Fruit fly (Drosophila melanogaster) whole organism, embryonic: ENCODE data around the gene Sas-6.

Experiments used
- CG10654 ChIP-seq: fragments of 200-800 bp; sonication (Bioruptor generic); optimal IDR thresholded peaks from 2 replicates; lab custom pipeline; 2016; ENCODE audit warnings: missing biosample characterization, missing genetic modification characterization
- CG11247 ChIP-seq: fragments of 200-800 bp; sonication (Bioruptor generic); IDR thresholded peaks from 2 replicates; pipeline ENCODE4 v1.3.6; 2022; ENCODE audit warnings: missing biosample characterization, missing genetic modification characterization
- CG11696 ChIP-seq: fragments of 200-800 bp; sonication (Bioruptor generic); IDR thresholded peaks from 2 replicates; pipeline ENCODE4 v1.3.6; 2022; ENCODE audit warnings: missing biosample characterization, missing genetic modification characterization
- CG13287 ChIP-seq: fragments of 200-800 bp; sonication (Bioruptor generic); IDR thresholded peaks from 2 replicates; pipeline ENCODE4 v1.3.6; 2022; ENCODE audit warnings: missing biosample characterization, missing genetic modification characterization; ENCODE audit not compliant: partially characterized antibody
- CG13894 ChIP-seq: fragments of 200-800 bp; sonication (Bioruptor generic); optimal IDR thresholded peaks from 3 replicates; lab custom pipeline; 2018; ENCODE audit warnings: missing biosample characterization, mild to moderate bottlenecking, missing genetic modification characterization, moderate library complexity
- CG14860 ChIP-seq: fragments of 200-800 bp; sonication (Bioruptor generic); IDR thresholded peaks from 3 replicates; pipeline ENCODE4 v1.3.6; 2022; ENCODE audit warnings: missing biosample characterization, missing genetic modification characterization; ENCODE audit not compliant: partially characterized antibody
- CG15269 ChIP-seq: fragments of 200-800 bp; sonication (Bioruptor generic); optimal IDR thresholded peaks from 2 replicates; lab custom pipeline; 2018; ENCODE audit warnings: missing biosample characterization, mild to moderate bottlenecking, missing genetic modification characterization, moderate library complexity
- CG15479 ChIP-seq: fragments of 200-800 bp; sonication (Bioruptor generic); optimal IDR thresholded peaks from 3 replicates; lab custom pipeline; 2019; ENCODE audit warnings: missing biosample characterization, mild to moderate bottlenecking, missing genetic modification characterization, moderate library complexity
- CG15514 ChIP-seq: fragments of 200-800 bp; sonication (Bioruptor generic); optimal IDR thresholded peaks from 3 replicates; lab custom pipeline; 2017; ENCODE audit warnings: missing biosample characterization, missing genetic modification characterization, mild to moderate bottlenecking, moderate library complexity, missing genetic modification reagents
- CG16863 ChIP-seq: fragments of 200-800 bp; sonication (Bioruptor generic); optimal IDR thresholded peaks from 3 replicates; lab custom pipeline; 2016; ENCODE audit warnings: missing biosample characterization, missing genetic modification characterization
- CG17568 ChIP-seq: fragments of 200-800 bp; sonication (Bioruptor generic); optimal IDR thresholded peaks from 2 replicates; lab custom pipeline; 2018; ENCODE audit warnings: missing biosample characterization, mild to moderate bottlenecking, missing genetic modification characterization, moderate library complexity
- CG18599 ChIP-seq: fragments of 200-800 bp; sonication (Bioruptor generic); optimal IDR thresholded peaks from 3 replicates; lab custom pipeline; 2017; ENCODE audit warnings: missing biosample characterization, missing genetic modification characterization, mild to moderate bottlenecking, moderate library complexity, missing genetic modification reagents
- CG2116 ChIP-seq: fragments of 200-800 bp; sonication (Bioruptor generic); optimal IDR thresholded peaks from 3 replicates; lab custom pipeline; 2018; ENCODE audit warnings: missing biosample characterization, mild to moderate bottlenecking, missing genetic modification characterization
- CG2120 ChIP-seq: fragments of 200-800 bp; sonication (Bioruptor generic); optimal IDR thresholded peaks from 3 replicates; lab custom pipeline; 2016; ENCODE audit warnings: missing biosample characterization, missing genetic modification characterization
- CG2199 ChIP-seq: fragments of 200-800 bp; sonication (Bioruptor generic); IDR thresholded peaks from 3 replicates; pipeline ENCODE4 v1.3.6; 2022; ENCODE audit warnings: missing biosample characterization, missing genetic modification characterization
- CG30020 ChIP-seq: fragments of 200-800 bp; optimal IDR thresholded peaks from 2 replicates; lab custom pipeline; 2019; ENCODE audit warnings: missing biosample characterization, mild to moderate bottlenecking, missing genetic modification characterization, moderate library complexity
- CG30403 ChIP-seq: fragments of 200-800 bp; sonication (Bioruptor generic); optimal IDR thresholded peaks from 3 replicates; lab custom pipeline; 2016; ENCODE audit warnings: missing biosample characterization, missing genetic modification characterization
- CG3281 ChIP-seq: fragments of 200-800 bp; sonication (Bioruptor generic); optimal IDR thresholded peaks from 3 replicates; lab custom pipeline; 2017; ENCODE audit warnings: missing biosample characterization, mild to moderate bottlenecking, missing genetic modification characterization
- CG33213 ChIP-seq: fragments of 200-800 bp; sonication (Bioruptor generic); optimal IDR thresholded peaks from 3 replicates; lab custom pipeline; 2016; ENCODE audit warnings: missing biosample characterization, missing genetic modification characterization
- CG42726 ChIP-seq: fragments of 200-800 bp; sonication (Bioruptor generic); IDR thresholded peaks from 2 replicates; pipeline ENCODE4 v1.3.6; 2022; ENCODE audit warnings: missing biosample characterization, missing genetic modification characterization; ENCODE audit not compliant: partially characterized antibody
- CG43689 ChIP-seq: fragments of 200-800 bp; sonication (Bioruptor generic); IDR thresholded peaks from 2 replicates; pipeline ENCODE4 v1.3.6; 2022; ENCODE audit warnings: missing biosample characterization, missing genetic modification characterization
- CG4424 ChIP-seq: fragments of 200-800 bp; sonication (Bioruptor generic); optimal IDR thresholded peaks from 3 replicates; lab custom pipeline; 2016; ENCODE audit warnings: missing biosample characterization, missing genetic modification characterization
- CG4617 ChIP-seq: fragments of 200-800 bp; sonication (Bioruptor generic); optimal IDR thresholded peaks from 3 replicates; lab custom pipeline; 2016; ENCODE audit warnings: missing biosample characterization, missing genetic modification characterization, borderline replicate concordance
- CG6175 ChIP-seq: fragments of 200-800 bp; sonication (Bioruptor generic); IDR thresholded peaks from 3 replicates; pipeline ENCODE4 v1.3.6; 2022; ENCODE audit warnings: missing biosample characterization, missing genetic modification characterization
- CG6683 ChIP-seq: fragments of 200-800 bp; sonication (Bioruptor generic); optimal IDR thresholded peaks from 2 replicates; lab custom pipeline; 2017; ENCODE audit warnings: missing biosample characterization, mild to moderate bottlenecking, missing genetic modification characterization, missing genetic modification reagents
- CG6854 ChIP-seq: fragments of 200-800 bp; sonication (Bioruptor generic); optimal IDR thresholded peaks from 3 replicates; lab custom pipeline; 2017; ENCODE audit warnings: missing biosample characterization, mild to moderate bottlenecking, missing genetic modification characterization
- CG7987 ChIP-seq: fragments of 200-800 bp; sonication (Bioruptor generic); optimal IDR thresholded peaks from 2 replicates; lab custom pipeline; 2018; ENCODE audit warnings: missing biosample characterization, mild to moderate bottlenecking, missing genetic modification characterization, moderate library complexity
- Dad ChIP-seq: fragments of 200-800 bp; sonication (Bioruptor generic); optimal IDR thresholded peaks from 3 replicates; lab custom pipeline; 2016; ENCODE audit warnings: missing biosample characterization, missing genetic modification characterization
- Elba2 ChIP-seq: fragments of 200-800 bp; sonication (Bioruptor generic); optimal IDR thresholded peaks from 3 replicates; lab custom pipeline; 2016; ENCODE audit warnings: missing biosample characterization, missing genetic modification characterization
- MESR4 ChIP-seq: fragments of 200-800 bp; sonication (Bioruptor generic); optimal IDR thresholded peaks from 2 replicates; lab custom pipeline; 2018; ENCODE audit warnings: missing biosample characterization, mild to moderate bottlenecking, missing genetic modification characterization, moderate library complexity
- NFAT ChIP-seq: fragments of 200-800 bp; sonication (Bioruptor generic); IDR thresholded peaks from 2 replicates; pipeline ENCODE4 v1.3.6; 2022; ENCODE audit warnings: missing biosample characterization, missing genetic modification characterization
- NK7.1 ChIP-seq: fragments of 200-800 bp; sonication (Bioruptor generic); optimal IDR thresholded peaks from 3 replicates; lab custom pipeline; 2016; ENCODE audit warnings: missing biosample characterization, missing genetic modification characterization
- Sin3A ChIP-seq: fragments of >200 bp; optimal IDR thresholded peaks from 2 replicates; lab custom pipeline; 2018
- Sry-β ChIP-seq: fragments of 200-800 bp; sonication (Bioruptor generic); optimal IDR thresholded peaks from 2 replicates; lab custom pipeline; 2018; ENCODE audit warnings: missing biosample characterization, mild to moderate bottlenecking, missing genetic modification characterization, moderate library complexity
- Sry-δ ChIP-seq: fragments of 200-800 bp; sonication (Bioruptor generic); optimal IDR thresholded peaks from 2 replicates; lab custom pipeline; 2016; ENCODE audit warnings: missing biosample characterization, missing genetic modification characterization
- YL-1 ChIP-seq: fragments of 200-800 bp; sonication (Bioruptor generic); optimal IDR thresholded peaks from 3 replicates; lab custom pipeline; 2017; ENCODE audit warnings: missing biosample characterization, mild to moderate bottlenecking, missing genetic modification characterization
- cas ChIP-seq: fragments of 200-800 bp; sonication (Bioruptor generic); IDR thresholded peaks from 2 replicates; pipeline ENCODE4 v1.3.6; 2022; ENCODE audit warnings: missing biosample characterization, missing genetic modification characterization
- cato ChIP-seq: fragments of 200-800 bp; sonication (Bioruptor generic); optimal IDR thresholded peaks from 2 replicates; lab custom pipeline; 2016; ENCODE audit warnings: missing biosample characterization, missing genetic modification characterization, borderline replicate concordance
- crc ChIP-seq: fragments of 200-800 bp; sonication (Bioruptor generic); optimal IDR thresholded peaks from 2 replicates; lab custom pipeline; 2016; ENCODE audit warnings: missing biosample characterization, missing genetic modification characterization
- gfzf ChIP-seq: fragments of 200-800 bp; sonication (Bioruptor generic); optimal IDR thresholded peaks from 2 replicates; lab custom pipeline; 2016; ENCODE audit warnings: missing biosample characterization, mild to moderate bottlenecking, missing genetic modification characterization, moderate library complexity
- jumu ChIP-seq: fragments of 200-800 bp; sonication (Bioruptor generic); optimal IDR thresholded peaks from 3 replicates; lab custom pipeline; 2016; ENCODE audit warnings: missing biosample characterization, missing genetic modification characterization
- luna ChIP-seq: fragments of 200-800 bp; sonication (Bioruptor generic); optimal IDR thresholded peaks from 2 replicates; lab custom pipeline; 2016; ENCODE audit warnings: missing biosample characterization, missing genetic modification characterization
- mirr ChIP-seq: fragments of 200-800 bp; sonication (Bioruptor generic); optimal IDR thresholded peaks from 3 replicates; lab custom pipeline; 2018; ENCODE audit warnings: missing biosample characterization, mild to moderate bottlenecking, missing genetic modification characterization
- nmo ChIP-seq: fragments of 200-800 bp; sonication (Bioruptor generic); optimal IDR thresholded peaks from 2 replicates; lab custom pipeline; 2018; ENCODE audit warnings: missing biosample characterization, mild to moderate bottlenecking, missing genetic modification characterization, moderate library complexity
- prd ChIP-seq, 3 experiments: fragments of >200 bp in 2 of 3; fragments of 200-800 bp in 1 of 3; sonication (Bioruptor generic) in 1 of 3; optimal IDR thresholded peaks in 2 of 3; IDR thresholded peaks in 1 of 3; 2 replicates in 2 of 3; 3 replicates in 1 of 3; pipeline versions ENCODE4 v1.3.6 to Lab custom; 2017 to 2022; ENCODE audit warnings: missing biosample characterization in 1 of 3, missing genetic modification characterization in 1 of 3
- rib ChIP-seq: fragments of 200-800 bp; sonication (Bioruptor generic); IDR thresholded peaks from 2 replicates; pipeline ENCODE4 v1.3.6; 2022; ENCODE audit warnings: missing biosample characterization, missing genetic modification characterization
- sens ChIP-seq: fragments of 200-800 bp; sonication (Bioruptor generic); peaks from one replicate; lab custom pipeline; 2016; ENCODE audit warnings: missing biosample characterization, missing genetic modification characterization
- sr ChIP-seq: fragments of 200-800 bp; sonication (Bioruptor generic); IDR thresholded peaks from 3 replicates; pipeline ENCODE4 v1.3.6; 2022; ENCODE audit warnings: missing biosample characterization, missing genetic modification characterization
- ssp ChIP-seq: fragments of 200-800 bp; sonication (Bioruptor generic); IDR thresholded peaks from 2 replicates; pipeline ENCODE4 v1.3.6; 2022; ENCODE audit warnings: missing biosample characterization, missing genetic modification characterization
- wdn ChIP-seq: fragments of 200-800 bp; sonication (Bioruptor generic); IDR thresholded peaks from 2 replicates; pipeline ENCODE4 v1.3.6; 2022; ENCODE audit warnings: missing biosample characterization, missing genetic modification characterization

The Sas-6 gene

dm6 chr3R:29983073-29983544, 12.0 kb upstream of the Sas-6 start, which contains the start of gene CG7896 (continued):
- TF ChIP-seq CG14860 (GFP tag; lab: Robert Waterston, UW) (no peak), crc (GFP tag; lab: Kevin White, UChicago) (no peak), mirr (GFP tag; lab: Kevin White, UChicago) (peak; percentile 22), CG4424 (peak; percentile 69), Elba2 (no peak), CG11247 (GFP tag; lab: Robert Waterston, UW) (peak; percentile 60; the same call in 1 of the 2 replicates), CG6683 (GFP tag; lab: Kevin White, UChicago) (no peak), CG33213 (GFP tag; lab: Kevin White, UChicago) (no peak), CG7987 (no peak), CG6175 (GFP tag; lab: Robert Waterston, UW) (peak; percentile 69; the same call in 1 of the 3 replicates), nmo (GFP tag; lab: Kevin White, UChicago) (peak; percentile 89), CG3281 (peak; percentile 70), CG16863 (GFP tag; lab: Kevin White, UChicago) (no peak), cato (GFP tag; lab: Kevin White, UChicago) (no peak), CG10654 (no peak), YL-1 (no peak), NK7.1 (GFP tag; lab: Kevin White, UChicago) (no peak), CG43689 (GFP tag; lab: Robert Waterston, UW) (peak; percentile 49; the same call in 1 of the 2 replicates), gfzf (GFP tag; lab: Kevin White, UChicago) (no peak), Sin3A (lab: Kevin White, UChicago) (no peak), CG2199 (GFP tag; lab: Robert Waterston, UW) (no peak), CG2116 (GFP tag; lab: Kevin White, UChicago) (peak; percentile 34), ssp (GFP tag; lab: Robert Waterston, UW) (peak; percentile 76), rib (GFP tag; lab: Robert Waterston, UW) (0 out of 2 replicates have a peak, but pooled peaks have one; percentile 22), sr (peak; percentile 25; the same call in 1 of the 3 replicates), CG13894 (tag; lab: Kevin White, UChicago) (no peak), CG4617 (GFP tag; lab: Kevin White, UChicago) (peak; percentile 1), CG30403 (GFP tag; lab: Kevin White, UChicago) (peak; percentile 77), sens (GFP tag; lab: Kevin White, UChicago) (peak; percentile 72), prd (optimal IDR thresholded peaks at IDR 0.05; lab: Kevin White, UChicago) (no peak), prd (GFP tag; IDR thresholded peaks at IDR 0.05; lab: Robert Waterston, UW) (peak; percentile 85), cas (0 out of 2 replicates have a peak, but pooled peaks have one; percentile 14), Sry-β (GFP tag; lab: Kevin White, UChicago) (no peak), CG13287 (GFP tag; lab: Robert Waterston, UW) (peak; percentile 10; the same call in 1 of the 2 replicates), CG11696 (GFP tag; lab: Robert Waterston, UW) (no peak), CG15514 (GFP tag; lab: Kevin White, UChicago) (peak; percentile 48), wdn (GFP tag; lab: Robert Waterston, UW) (peak; percentile 52), jumu (GFP tag; lab: Kevin White, UChicago) (no peak), CG6854 (GFP tag; lab: Kevin White, UChicago) (peak; percentile 51), NFAT (GFP tag; lab: Robert Waterston, UW) (peak; percentile 82), Dad (no peak), CG15269 (tag; lab: Kevin White, UChicago) (peak; percentile 74), MESR4 (no peak), Sry-δ (GFP tag; lab: Kevin White, UChicago) (no peak), luna (GFP tag; lab: Kevin White, UChicago) (no peak), CG2120 (peak; percentile 68), CG42726 (GFP tag; lab: Robert Waterston, UW) (no peak), CG18599 (GFP tag; lab: Kevin White, UChicago) (peak; percentile 71), CG15479 (GFP tag; lab: Kevin White, UChicago) (no peak), CG30020 (tag; lab: Kevin White, UChicago) (no peak), CG17568 (no peak)
